Worm (Caenorhabditis elegans) whole organism, late embryonic: ENCODE data around the gene ZC204.12.

Experiments used
- C08G9.2 ChIP-seq: sonication (generic microtip); optimal IDR thresholded peaks from 2 replicates; lab custom pipeline; 2016; ENCODE audit warnings: mild to moderate bottlenecking, missing genetic modification characterization, moderate library complexity, missing compliant biosample characterization
- F13H6.1 ChIP-seq: sonication (generic microtip); optimal IDR thresholded peaks from 2 replicates; lab custom pipeline; 2016; ENCODE audit warnings: missing genetic modification characterization, missing compliant biosample characterization
- K02D7.2 ChIP-seq: sonication (generic microtip); optimal IDR thresholded peaks from 2 replicates; lab custom pipeline; 2017; ENCODE audit warnings: mild to moderate bottlenecking, missing genetic modification characterization, missing compliant biosample characterization
- K09A11.1 ChIP-seq: sonication (generic microtip); optimal IDR thresholded peaks from 2 replicates; lab custom pipeline; 2017; ENCODE audit warnings: antibody characterized with exemption, mild to moderate bottlenecking, missing genetic modification characterization, missing compliant biosample characterization; ENCODE audit not compliant: insufficient read depth
- T23F11.4 ChIP-seq: fragments of 200-800 bp; sonication (Bioruptor generic); optimal IDR thresholded peaks from 2 replicates; lab custom pipeline; 2018; ENCODE audit warnings: mild to moderate bottlenecking, missing genetic modification characterization, missing compliant biosample characterization
- Y22D7AL.16 ChIP-seq: sonication (generic microtip); optimal IDR thresholded peaks from 2 replicates; lab custom pipeline; 2016; ENCODE audit warnings: missing genetic modification characterization, missing compliant biosample characterization
- ahr-1 ChIP-seq: sonication (generic microtip); optimal IDR thresholded peaks from 2 replicates; lab custom pipeline; 2016; ENCODE audit warnings: missing genetic modification characterization, missing compliant biosample characterization
- ama-1 ChIP-seq: fragments of 150-350 bp; optimal IDR thresholded peaks from 2 replicates; lab custom pipeline; 2014
- ceh-14 ChIP-seq: sonication (generic microtip); optimal IDR thresholded peaks from 2 replicates; lab custom pipeline; 2016; ENCODE audit warnings: missing genotype, missing genetic modification characterization, missing compliant biosample characterization
- ceh-18 ChIP-seq: sonication (generic microtip); optimal IDR thresholded peaks from 2 replicates; lab custom pipeline; 2016; ENCODE audit warnings: missing genetic modification characterization, missing compliant biosample characterization
- ceh-19 ChIP-seq: fragments of 200-800 bp; sonication (Bioruptor generic); optimal IDR thresholded peaks from 2 replicates; lab custom pipeline; 2018; ENCODE audit warnings: mild to moderate bottlenecking, missing genetic modification characterization, missing compliant biosample characterization
- ceh-2 ChIP-seq: sonication (generic microtip); optimal IDR thresholded peaks from 2 replicates; lab custom pipeline; 2016; ENCODE audit warnings: missing genotype, missing genetic modification characterization, missing compliant biosample characterization
- ceh-22 ChIP-seq: sonication (generic microtip); optimal IDR thresholded peaks from 2 replicates; lab custom pipeline; 2017; ENCODE audit warnings: missing biosample characterization, missing genetic modification characterization
- ceh-30 ChIP-seq: fragments of 150-350 bp; optimal IDR thresholded peaks from 2 replicates; lab custom pipeline; 2014; ENCODE audit warnings: missing biosample characterization, missing genetic modification characterization
- ceh-34 ChIP-seq: sonication (generic microtip); optimal IDR thresholded peaks from 2 replicates; lab custom pipeline; 2016; ENCODE audit warnings: mild to moderate bottlenecking, missing genetic modification characterization, missing compliant biosample characterization
- ceh-48 ChIP-seq: sonication (generic microtip); optimal IDR thresholded peaks from 2 replicates; lab custom pipeline; 2016; ENCODE audit warnings: missing genetic modification characterization, inconsistent platforms, missing compliant biosample characterization
- che-1 ChIP-seq: sonication (generic microtip); optimal IDR thresholded peaks from 2 replicates; lab custom pipeline; 2016; ENCODE audit warnings: mild to moderate bottlenecking, missing genetic modification characterization, missing compliant biosample characterization
- elt-2 ChIP-seq: sonication (generic microtip); optimal IDR thresholded peaks from 2 replicates; lab custom pipeline; 2016; ENCODE audit warnings: missing genetic modification reagents, missing genetic modification characterization, missing compliant biosample characterization
- ets-4 ChIP-seq: sonication (generic microtip); optimal IDR thresholded peaks from 2 replicates; lab custom pipeline; 2016; ENCODE audit warnings: missing genetic modification characterization, missing compliant biosample characterization
- eyg-1 ChIP-seq: sonication (generic microtip); optimal IDR thresholded peaks from 2 replicates; lab custom pipeline; 2016; ENCODE audit warnings: missing genotype, missing genetic modification characterization, missing compliant biosample characterization
- fkh-6 ChIP-seq: sonication (generic microtip); optimal IDR thresholded peaks from 2 replicates; lab custom pipeline; 2016; ENCODE audit warnings: missing genetic modification characterization, missing compliant biosample characterization
- gmeb-2 ChIP-seq: sonication (generic microtip); optimal IDR thresholded peaks from 2 replicates; lab custom pipeline; 2016; ENCODE audit warnings: missing genetic modification characterization, inconsistent platforms, missing compliant biosample characterization
- hlh-15 ChIP-seq: sonication (generic microtip); optimal IDR thresholded peaks from 2 replicates; lab custom pipeline; 2016; ENCODE audit warnings: missing genetic modification characterization, missing compliant biosample characterization
- lim-6 ChIP-seq: sonication (generic microtip); optimal IDR thresholded peaks from 2 replicates; lab custom pipeline; 2016; ENCODE audit warnings: missing genetic modification characterization, missing compliant biosample characterization
- lin-11 ChIP-seq: fragments of 200-800 bp; sonication (Bioruptor generic); optimal IDR thresholded peaks from 2 replicates; lab custom pipeline; 2018; ENCODE audit warnings: mild to moderate bottlenecking, missing genetic modification characterization, missing compliant biosample characterization
- nfya-1 ChIP-seq: sonication (generic microtip); optimal IDR thresholded peaks from 2 replicates; lab custom pipeline; 2017; ENCODE audit warnings: missing genetic modification characterization, mild to moderate bottlenecking, missing compliant biosample characterization, antibody characterized with exemption, moderate library complexity
- nhr-11 ChIP-seq: fragments of 150-350 bp; optimal IDR thresholded peaks from 2 replicates; lab custom pipeline; 2014; ENCODE audit warnings: missing biosample characterization, missing genetic modification characterization
- npax-4 ChIP-seq: sonication (generic microtip); optimal IDR thresholded peaks from 2 replicates; lab custom pipeline; 2016; ENCODE audit warnings: missing genetic modification characterization, missing compliant biosample characterization
- odd-2 ChIP-seq: sonication (generic microtip); optimal IDR thresholded peaks from 2 replicates; lab custom pipeline; 2017; ENCODE audit warnings: antibody characterized with exemption, mild to moderate bottlenecking, missing genetic modification characterization, missing compliant biosample characterization
- pag-3 ChIP-seq: sonication (generic microtip); optimal IDR thresholded peaks from 2 replicates; lab custom pipeline; 2016; ENCODE audit warnings: missing compliant biosample characterization, missing genetic modification characterization, borderline replicate concordance
- pax-1 ChIP-seq: fragments of 150-350 bp; optimal IDR thresholded peaks from 2 replicates; lab custom pipeline; 2014; ENCODE audit warnings: missing biosample characterization, missing genetic modification characterization
- ref-2 ChIP-seq: sonication (generic microtip); optimal IDR thresholded peaks from 2 replicates; lab custom pipeline; 2016; ENCODE audit warnings: missing genetic modification characterization, missing compliant biosample characterization
- rnt-1 ChIP-seq: sonication (generic microtip); optimal IDR thresholded peaks from 2 replicates; lab custom pipeline; 2016; ENCODE audit warnings: missing genetic modification characterization, missing compliant biosample characterization
- sdc-2 ChIP-seq: sonication (generic microtip); optimal IDR thresholded peaks from 2 replicates; lab custom pipeline; 2016; ENCODE audit warnings: missing genotype, missing genetic modification characterization, missing compliant biosample characterization
- sox-4 ChIP-seq: sonication (generic microtip); optimal IDR thresholded peaks from 2 replicates; lab custom pipeline; 2017; ENCODE audit warnings: mild to moderate bottlenecking, missing genetic modification characterization, inconsistent platforms, missing compliant biosample characterization
- tbx-2 ChIP-seq: sonication (generic microtip); optimal IDR thresholded peaks from 2 replicates; lab custom pipeline; 2016; ENCODE audit warnings: missing genetic modification characterization, missing compliant biosample characterization
- tbx-7 ChIP-seq: sonication (generic microtip); optimal IDR thresholded peaks from 2 replicates; lab custom pipeline; 2016; ENCODE audit warnings: missing genotype, missing genetic modification characterization, missing compliant biosample characterization
- ttx-3 ChIP-seq: sonication (generic microtip); optimal IDR thresholded peaks from 2 replicates; lab custom pipeline; 2016; ENCODE audit warnings: missing genetic modification reagents, missing genetic modification characterization, missing compliant biosample characterization
- unc-42 ChIP-seq: sonication (generic microtip); optimal IDR thresholded peaks from 2 replicates; lab custom pipeline; 2016; ENCODE audit warnings: missing genotype, missing genetic modification characterization, missing compliant biosample characterization
- unc-55 ChIP-seq: sonication (generic microtip); optimal IDR thresholded peaks from 2 replicates; lab custom pipeline; 2017; ENCODE audit warnings: missing biosample characterization, missing genetic modification reagents, missing genetic modification characterization
- ztf-16 ChIP-seq: sonication (generic microtip); optimal IDR thresholded peaks from 2 replicates; lab custom pipeline; 2017; ENCODE audit warnings: missing genetic modification characterization, missing compliant biosample characterization

ZC204.12 gene

DNA sequence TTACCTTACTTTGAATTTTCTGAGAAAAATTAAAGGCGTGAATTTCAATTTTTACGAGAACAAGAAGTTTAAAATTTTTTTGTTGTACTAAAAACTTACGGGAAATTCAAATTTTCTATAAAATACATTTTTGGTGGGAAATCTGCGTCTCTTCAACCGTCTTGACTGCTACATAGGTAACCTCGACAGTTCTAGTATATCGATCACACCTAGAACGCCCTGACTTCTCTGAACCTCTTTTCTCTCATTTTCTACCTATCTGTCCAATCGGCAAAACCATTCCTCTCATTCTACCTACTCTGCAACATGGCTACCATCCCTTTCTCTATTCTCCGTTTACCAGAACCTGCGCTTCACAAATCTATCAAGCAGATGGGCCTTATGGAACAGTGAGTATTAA lies 26.6 kb upstream of the ZC204.12 start, which contains the start of gene fbxb-25 (continued):
- no peak for TF ChIP-seq F13H6.1 (tag; lab: Kevin White, UChicago)
- no peak for TF ChIP-seq K02D7.2

DNA sequence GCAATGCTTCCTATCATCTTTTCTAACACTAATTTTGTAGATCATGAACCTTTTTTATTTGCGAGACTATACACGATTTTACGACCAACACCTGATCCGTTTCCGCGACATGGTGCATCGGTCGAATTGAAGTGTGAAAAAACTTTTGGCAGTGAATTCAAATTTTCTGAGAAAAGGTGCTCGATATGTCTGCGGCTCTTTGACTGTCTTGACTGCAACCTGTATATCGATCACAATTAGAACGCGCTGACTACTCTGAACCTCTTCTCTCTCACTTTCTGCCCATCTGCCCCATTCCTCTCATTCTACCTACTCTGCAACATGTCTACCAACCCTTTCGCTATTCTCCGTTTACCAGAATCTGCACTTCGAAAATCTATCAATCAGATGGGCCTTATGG lies 25.1 kb upstream of the ZC204.12 start, which contains the start of gene fbxb-26:
Gene fbxb-26 (plus strand): TSS at position 301 of the 400 bp plus-strand sequence.
- TF ChIP-seq pax-1 (tag; lab: Kevin White, UChicago) (no peak), ztf-16 (tag; lab: Kevin White, UChicago) (no peak), ceh-34 (no peak), lim-6 (tag; lab: Kevin White, UChicago) (no peak), nhr-11 (tag; lab: Kevin White, UChicago) (no peak), tbx-2 (tag; lab: Kevin White, UChicago) (no peak), ceh-14 (tag; lab: Kevin White, UChicago) (no peak), ceh-22 (no peak), rnt-1 (tag; lab: Kevin White, UChicago) (no peak), ceh-18 (tag; lab: Kevin White, UChicago) (no peak), pag-3 (no peak), ceh-30 (tag; lab: Kevin White, UChicago) (no peak), ttx-3 (no peak), sox-4 (tag; lab: Kevin White, UChicago) (no peak), K09A11.1 (tag; lab: Kevin White, UChicago) (no peak)

DNA sequence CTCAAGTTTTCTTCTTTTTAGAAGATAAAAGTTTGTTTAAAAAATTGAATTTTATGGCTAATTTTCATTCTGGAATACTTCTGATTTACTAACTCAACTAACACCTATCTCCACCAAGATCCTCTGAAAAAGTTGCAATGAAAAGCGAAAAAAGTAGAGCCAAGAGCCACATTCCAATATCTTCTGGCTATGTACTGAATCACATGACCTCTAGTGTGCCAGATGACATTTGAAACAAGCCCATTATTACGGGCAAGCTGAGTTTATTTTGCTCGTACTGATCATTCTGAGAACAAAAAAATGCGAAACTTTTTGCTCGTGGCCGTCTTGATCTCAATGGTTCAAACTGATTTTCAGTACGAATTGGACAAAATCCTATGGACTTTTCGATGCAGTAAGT lies 22.0 kb upstream of the ZC204.12 start, which contains the start of gene irld-36:
Gene irld-36 (plus strand): TSS at position 301 of the 400 bp plus-strand sequence.
- TF ChIP-seq lim-6 (tag; lab: Kevin White, UChicago) (no peak), ceh-48 (tag; lab: Kevin White, UChicago) (no peak), Y22D7AL.16 (tag; lab: Kevin White, UChicago) (no peak), unc-42 (tag; lab: Kevin White, UChicago) (no peak), ceh-19 (no peak), ahr-1 (tag; lab: Kevin White, UChicago) (no peak), ttx-3 (no peak), fkh-6 (tag; lab: Kevin White, UChicago) (no peak), che-1 (tag; lab: Kevin White, UChicago) (no peak), nfya-1 (tag; lab: Kevin White, UChicago) (no peak), elt-2 (tag; lab: Kevin White, UChicago) (no peak), eyg-1 (tag; lab: Kevin White, UChicago) (no peak), ceh-2 (tag; lab: Kevin White, UChicago) (no peak), ceh-30 (tag; lab: Kevin White, UChicago) (no peak), ets-4 (tag; lab: Kevin White, UChicago) (no peak), sdc-2 (tag; lab: Kevin White, UChicago) (no peak), tbx-7 (tag; lab: Kevin White, UChicago) (no peak), ztf-16 (tag; lab: Kevin White, UChicago) (no peak)

DNA sequence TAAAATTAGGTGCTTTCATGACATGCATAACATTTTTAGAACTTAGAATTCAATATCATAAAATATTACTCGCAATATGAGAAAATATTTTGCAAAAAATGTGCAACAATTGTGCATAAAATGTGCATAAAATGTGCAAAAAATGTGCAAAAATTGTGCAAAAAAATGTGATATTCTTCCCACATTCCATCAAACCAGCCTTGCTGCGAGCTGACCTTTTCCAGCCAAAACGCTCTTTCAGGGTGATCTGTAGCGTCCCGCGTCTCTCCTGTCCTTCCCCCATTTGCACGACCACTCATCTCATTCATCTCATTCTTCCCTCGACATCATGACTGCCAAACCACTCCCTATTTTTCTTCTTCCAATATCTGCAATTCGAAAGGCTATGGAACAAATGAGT lies 19.0 kb upstream of the ZC204.12 start, which contains the start of gene fbxb-17:
Gene fbxb-17 (plus strand): TSS at position 301 of the 400 bp plus-strand sequence.
- TF ChIP-seq npax-4 (tag; lab: Kevin White, UChicago) (no peak), unc-55 (no peak), T23F11.4 (no peak), odd-2 (tag; lab: Kevin White, UChicago) (no peak), ref-2 (tag; lab: Kevin White, UChicago) (no peak), ama-1 (lab: Kevin White, UChicago) (no peak), ceh-18 (tag; lab: Kevin White, UChicago) (no peak), C08G9.2 (tag; lab: Kevin White, UChicago) (no peak), ceh-2 (tag; lab: Kevin White, UChicago) (no peak), ceh-14 (tag; lab: Kevin White, UChicago) (no peak), hlh-15 (no peak), gmeb-2 (tag; lab: Kevin White, UChicago) (no peak), lin-11 (tag; lab: Kevin White, UChicago) (no peak)
- TF ChIP-seq, all 69 proteins: peak for 0
